ENCODE assay signal across 1 fruit fly cellular context in the genomic region with DNA sequence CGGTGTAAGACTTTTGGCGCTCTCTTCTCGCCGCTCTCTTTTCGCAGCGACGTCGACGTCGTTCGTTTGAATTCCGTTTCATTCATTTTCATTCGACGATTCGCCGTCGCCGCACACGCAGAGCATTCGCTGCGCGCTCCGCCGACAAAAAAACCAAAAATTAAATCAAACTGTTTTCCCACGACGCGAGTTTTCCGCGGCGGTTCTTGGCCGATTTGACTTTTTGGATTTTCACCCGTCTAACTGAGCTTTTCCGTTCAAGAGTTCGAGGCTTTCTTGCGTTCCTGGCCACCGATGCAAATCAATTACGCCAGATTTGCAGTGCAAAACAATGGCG.
TF ChIP-seq lines count a peak whose summit lies in the region.

No protein-coding gene starts in this region.

TF ChIP-seq in whole organism, embryonic, 481 proteins besides CTCF, POLR2A, EP300 and RAD21 (continued from another document):
- TF ChIP-seq Meics (GFP tag; optimal IDR thresholded peaks at IDR 0.05; lab: Kevin White, UChicago): no peak
- no peak for TF ChIP-seq ssp (GFP tag; IDR thresholded peaks at IDR 0.05; lab: Robert Waterston, UW)
- TF ChIP-seq CG13775 (GFP tag; optimal IDR thresholded peaks at IDR 0.05; lab: Kevin White, UChicago): no peak
TF ChIP-seq in whole organism, embryonic: peak in this region for 11.
